Fruit fly (Drosophila melanogaster) whole organism, embryonic: ENCODE data around the gene CG42268.

Source experiments
- Adf1 ChIP-seq: fragments of 200-800 bp; sonication (Bioruptor generic); IDR thresholded peaks from 2 replicates; pipeline ENCODE4 v1.3.6; 2022; ENCODE audit warnings: missing biosample characterization, missing genetic modification characterization
- Asciz ChIP-seq: fragments of 200-800 bp; sonication (Bioruptor generic); optimal IDR thresholded peaks from 2 replicates; lab custom pipeline; 2017; ENCODE audit warnings: missing biosample characterization, mild to moderate bottlenecking, missing genetic modification characterization, missing genetic modification reagents
- BEAF-32 ChIP-seq: fragments of 200-800 bp; sonication (Bioruptor generic); optimal IDR thresholded peaks from 3 replicates; lab custom pipeline; 2017; ENCODE audit warnings: missing biosample characterization, missing genetic modification characterization, mild to moderate bottlenecking, moderate library complexity, missing genetic modification reagents
- CG10209 ChIP-seq: fragments of 200-800 bp; sonication (Bioruptor generic); optimal IDR thresholded peaks from 3 replicates; lab custom pipeline; 2017; ENCODE audit warnings: missing biosample characterization, mild to moderate bottlenecking, missing genetic modification characterization, missing genetic modification reagents
- CG11456 ChIP-seq: fragments of 200-800 bp; sonication (Bioruptor generic); IDR thresholded peaks from 3 replicates; pipeline ENCODE4 v1.3.6; 2022; ENCODE audit warnings: missing biosample characterization, missing genetic modification characterization
- CG12155 ChIP-seq: fragments of 200-800 bp; sonication (Bioruptor generic); optimal IDR thresholded peaks from 3 replicates; lab custom pipeline; 2016; ENCODE audit warnings: missing biosample characterization, missing genetic modification characterization
- CG13287 ChIP-seq: fragments of 200-800 bp; sonication (Bioruptor generic); IDR thresholded peaks from 2 replicates; pipeline ENCODE4 v1.3.6; 2022; ENCODE audit warnings: missing biosample characterization, missing genetic modification characterization; ENCODE audit not compliant: partially characterized antibody
- CG14860 ChIP-seq: fragments of 200-800 bp; sonication (Bioruptor generic); IDR thresholded peaks from 3 replicates; pipeline ENCODE4 v1.3.6; 2022; ENCODE audit warnings: missing biosample characterization, missing genetic modification characterization; ENCODE audit not compliant: partially characterized antibody
- CG1529 ChIP-seq: fragments of 200-800 bp; sonication (Bioruptor generic); optimal IDR thresholded peaks from 3 replicates; lab custom pipeline; 2018; ENCODE audit warnings: missing biosample characterization, missing genetic modification characterization
- CG15696 ChIP-seq: fragments of 200-800 bp; sonication (Bioruptor generic); optimal IDR thresholded peaks from 2 replicates; lab custom pipeline; 2019; ENCODE audit warnings: missing biosample characterization, mild to moderate bottlenecking, missing genetic modification characterization, moderate library complexity
- CG1603 ChIP-seq: fragments of 200-800 bp; sonication (Bioruptor generic); optimal IDR thresholded peaks from 2 replicates; lab custom pipeline; 2019; ENCODE audit warnings: missing biosample characterization, mild to moderate bottlenecking, missing genetic modification characterization, moderate library complexity
- CG1647 ChIP-seq: fragments of 200-800 bp; sonication (Bioruptor generic); optimal IDR thresholded peaks from 3 replicates; lab custom pipeline; 2016; ENCODE audit warnings: missing biosample characterization, missing genetic modification characterization
- CG17385 ChIP-seq: fragments of 200-800 bp; sonication (Bioruptor generic); optimal IDR thresholded peaks from 3 replicates; lab custom pipeline; 2018; ENCODE audit warnings: missing biosample characterization, mild to moderate bottlenecking, missing genetic modification characterization
- CG17912 ChIP-seq: fragments of 200-800 bp; sonication (Bioruptor generic); optimal IDR thresholded peaks from 2 replicates; lab custom pipeline; 2018; ENCODE audit warnings: missing biosample characterization, mild to moderate bottlenecking, missing genetic modification characterization
- CG18262 ChIP-seq: fragments of 200-800 bp; optimal IDR thresholded peaks from 3 replicates; lab custom pipeline; 2019; ENCODE audit warnings: missing biosample characterization, mild to moderate bottlenecking, missing genetic modification characterization, moderate library complexity
- CG18764 ChIP-seq: fragments of 200-800 bp; sonication (Bioruptor generic); optimal IDR thresholded peaks from 3 replicates; lab custom pipeline; 2016; ENCODE audit warnings: missing biosample characterization, missing genetic modification characterization
- CG43689 ChIP-seq: fragments of 200-800 bp; sonication (Bioruptor generic); IDR thresholded peaks from 2 replicates; pipeline ENCODE4 v1.3.6; 2022; ENCODE audit warnings: missing biosample characterization, missing genetic modification characterization
- CG4707 ChIP-seq: fragments of 200-800 bp; sonication (Bioruptor generic); optimal IDR thresholded peaks from 2 replicates; lab custom pipeline; 2018; ENCODE audit warnings: missing biosample characterization, mild to moderate bottlenecking, missing genetic modification characterization, moderate library complexity
- CG6854 ChIP-seq: fragments of 200-800 bp; sonication (Bioruptor generic); optimal IDR thresholded peaks from 3 replicates; lab custom pipeline; 2017; ENCODE audit warnings: missing biosample characterization, mild to moderate bottlenecking, missing genetic modification characterization
- CG8388 ChIP-seq: fragments of 200-800 bp; sonication (Bioruptor generic); optimal IDR thresholded peaks from 2 replicates; lab custom pipeline; 2019; ENCODE audit warnings: missing biosample characterization, mild to moderate bottlenecking, missing genetic modification characterization, moderate library complexity
- D ChIP-seq, 2 experiments: fragments of 200-800 bp in 1 of 2; fragments of >200 bp in 1 of 2; sonication (Bioruptor generic) in 1 of 2; optimal IDR thresholded peaks; 2 replicates in 1 of 2; 3 replicates in 1 of 2; lab custom pipeline; 2017; ENCODE audit warnings: mild to moderate bottlenecking in 1 of 2, missing biosample characterization in 1 of 2, missing genetic modification characterization in 1 of 2, missing genetic modification reagents in 1 of 2
- Dad ChIP-seq: fragments of 200-800 bp; sonication (Bioruptor generic); optimal IDR thresholded peaks from 3 replicates; lab custom pipeline; 2016; ENCODE audit warnings: missing biosample characterization, missing genetic modification characterization
- Doc3 ChIP-seq: fragments of 200-800 bp; sonication (Bioruptor generic); IDR thresholded peaks from 3 replicates; pipeline ENCODE4 v1.3.6; 2022; ENCODE audit warnings: missing biosample characterization, missing genetic modification characterization; ENCODE audit not compliant: partially characterized antibody
- Ets65A ChIP-seq: fragments of 200-800 bp; sonication (Bioruptor generic); peaks from one replicate; lab custom pipeline; 2016; ENCODE audit warnings: missing biosample characterization, missing genetic modification characterization
- Hr39 ChIP-seq: fragments of >200 bp; optimal IDR thresholded peaks from 2 replicates; lab custom pipeline; 2017
- MESR4 ChIP-seq: fragments of 200-800 bp; sonication (Bioruptor generic); optimal IDR thresholded peaks from 2 replicates; lab custom pipeline; 2018; ENCODE audit warnings: missing biosample characterization, mild to moderate bottlenecking, missing genetic modification characterization, moderate library complexity
- Neu2 ChIP-seq: fragments of 200-800 bp; sonication (Bioruptor generic); optimal IDR thresholded peaks from 3 replicates; lab custom pipeline; 2016; ENCODE audit warnings: missing biosample characterization, missing genetic modification characterization, borderline replicate concordance
- PHDP ChIP-seq: fragments of 200-800 bp; sonication (Bioruptor generic); optimal IDR thresholded peaks from 3 replicates; lab custom pipeline; 2018; ENCODE audit warnings: missing biosample characterization, mild to moderate bottlenecking, missing genetic modification characterization, moderate library complexity
- Spps ChIP-seq: fragments of 200-800 bp; sonication (Bioruptor generic); optimal IDR thresholded peaks from 2 replicates; lab custom pipeline; 2018; ENCODE audit warnings: missing biosample characterization, mild to moderate bottlenecking, missing genetic modification characterization
- Xbp1 ChIP-seq: fragments of 200-800 bp; sonication (Bioruptor generic); optimal IDR thresholded peaks from 3 replicates; lab custom pipeline; 2016; ENCODE audit warnings: missing biosample characterization, mild to moderate bottlenecking, missing genetic modification characterization
- ap ChIP-seq: fragments of 200-800 bp; sonication (Bioruptor generic); IDR thresholded peaks from 2 replicates; pipeline ENCODE4 v1.3.6; 2022; ENCODE audit warnings: missing biosample characterization, missing genetic modification characterization
- bbx ChIP-seq: fragments of 200-800 bp; sonication (Bioruptor generic); IDR thresholded peaks from 2 replicates; pipeline ENCODE4 v1.3.6; 2022; ENCODE audit warnings: missing biosample characterization, missing genetic modification characterization; ENCODE audit not compliant: partially characterized antibody
- bowl ChIP-seq: fragments of 200-800 bp; sonication (Bioruptor generic); IDR thresholded peaks from 2 replicates; pipeline ENCODE4 v1.3.6; 2022; ENCODE audit warnings: missing biosample characterization, missing genetic modification characterization
- br ChIP-seq: fragments of >200 bp; optimal IDR thresholded peaks from 2 replicates; lab custom pipeline; 2017
- caup ChIP-seq: fragments of 200-800 bp; sonication (Bioruptor generic); optimal IDR thresholded peaks from 3 replicates; lab custom pipeline; 2017; ENCODE audit warnings: missing biosample characterization, mild to moderate bottlenecking, missing genetic modification characterization, moderate library complexity; ENCODE audit not compliant: severe bottlenecking
- crol ChIP-seq: fragments of 200-800 bp; sonication (Bioruptor generic); IDR thresholded peaks from 2 replicates; pipeline ENCODE4 v1.3.6; 2022; ENCODE audit warnings: missing biosample characterization, missing genetic modification characterization
- dysf ChIP-seq: fragments of 200-800 bp; sonication (Bioruptor generic); IDR thresholded peaks from 3 replicates; pipeline ENCODE4 v1.3.6; 2022; ENCODE audit warnings: missing biosample characterization, missing genetic modification characterization
- fru ChIP-seq: fragments of >200 bp; optimal IDR thresholded peaks from 2 replicates; lab custom pipeline; 2017
- fu2 ChIP-seq: fragments of 200-800 bp; sonication (Bioruptor generic); optimal IDR thresholded peaks from 2 replicates; lab custom pipeline; 2016; ENCODE audit warnings: missing biosample characterization, missing genetic modification characterization
- grau ChIP-seq: fragments of 200-800 bp; optimal IDR thresholded peaks from 3 replicates; lab custom pipeline; 2019; ENCODE audit warnings: missing biosample characterization, mild to moderate bottlenecking, missing genetic modification characterization, moderate library complexity
- grn ChIP-seq: fragments of 200-800 bp; sonication (Bioruptor generic); optimal IDR thresholded peaks from 3 replicates; lab custom pipeline; 2017; ENCODE audit warnings: missing biosample characterization, missing genetic modification characterization
- gsb-n ChIP-seq: fragments of 200-800 bp; sonication (Bioruptor generic); optimal IDR thresholded peaks from 3 replicates; lab custom pipeline; 2018; ENCODE audit warnings: missing biosample characterization, mild to moderate bottlenecking, missing genetic modification characterization
- maf-S ChIP-seq: fragments of 200-800 bp; sonication (Bioruptor generic); optimal IDR thresholded peaks from 2 replicates; lab custom pipeline; 2016; ENCODE audit warnings: missing biosample characterization, missing genetic modification characterization
- rib ChIP-seq: fragments of 200-800 bp; sonication (Bioruptor generic); IDR thresholded peaks from 2 replicates; pipeline ENCODE4 v1.3.6; 2022; ENCODE audit warnings: missing biosample characterization, missing genetic modification characterization
- run ChIP-seq: fragments of 200-800 bp; sonication (Bioruptor generic); optimal IDR thresholded peaks from 3 replicates; lab custom pipeline; 2018; ENCODE audit warnings: missing biosample characterization, mild to moderate bottlenecking, missing genetic modification characterization
- sc ChIP-seq, 3 experiments: fragments of >200 bp in 2 of 3; fragments of 200-800 bp in 1 of 3; sonication (Bioruptor generic) in 1 of 3; optimal IDR thresholded peaks; 2 replicates in 2 of 3; 3 replicates in 1 of 3; lab custom pipeline; 2017; ENCODE audit warnings: mild to moderate bottlenecking in 1 of 3, missing biosample characterization in 1 of 3, missing genetic modification characterization in 1 of 3, missing genetic modification reagents in 1 of 3
- sd ChIP-seq: fragments of 200-800 bp; sonication (Bioruptor generic); optimal IDR thresholded peaks from 3 replicates; lab custom pipeline; 2018; ENCODE audit warnings: missing biosample characterization, mild to moderate bottlenecking, missing genetic modification characterization, moderate library complexity
- seq ChIP-seq: fragments of 200-800 bp; sonication (Bioruptor generic); IDR thresholded peaks from 2 replicates; pipeline ENCODE4 v1.3.6; 2022; ENCODE audit warnings: missing biosample characterization, missing genetic modification characterization

CG42268 gene

DNA sequence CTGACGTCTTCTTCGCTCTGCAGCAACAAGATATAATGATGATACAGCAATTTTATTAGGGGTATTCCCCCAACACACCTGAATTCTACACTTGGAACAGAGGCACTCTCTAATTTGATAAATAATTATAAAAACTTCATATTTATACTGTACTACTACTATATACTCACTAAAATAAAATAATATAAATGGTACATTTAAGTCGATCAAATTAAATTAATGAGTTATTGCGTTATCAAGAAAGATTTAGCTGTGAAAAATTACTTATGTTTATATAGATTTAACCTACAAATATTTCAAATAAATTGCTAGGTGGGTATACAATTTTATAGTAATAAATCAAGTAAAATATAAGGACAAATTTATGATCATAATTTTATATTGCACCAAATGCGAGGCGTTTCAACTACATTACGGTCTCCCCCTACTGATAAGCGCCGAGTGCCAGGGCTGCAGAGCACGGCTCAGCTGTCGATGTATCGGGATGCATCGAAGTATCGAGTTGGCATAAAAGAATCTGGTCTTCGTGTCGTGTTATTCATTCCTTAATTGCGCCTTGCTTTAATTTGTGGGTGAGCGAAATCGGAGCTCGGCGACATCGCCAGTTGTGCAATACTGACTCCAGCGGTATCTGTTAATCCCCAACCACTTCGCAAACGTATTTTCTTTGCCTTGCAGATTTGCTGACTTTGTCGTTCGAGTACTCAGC, 46.2 kb downstream of the CG42268 start, which contains the start of gene vsg (continued):
- TF ChIP-seq MESR4 (GFP tag; lab: Kevin White, UChicago) (peak; percentile 93), Hr39 (lab: Kevin White, UChicago) (no peak), CG15696 (tag; lab: Kevin White, UChicago) (peak; percentile 83), grn (GFP tag; lab: Kevin White, UChicago) (peak; percentile 1), gsb-n (tag; lab: Kevin White, UChicago) (peak; percentile 68), fru (lab: Kevin White, UChicago) (no peak), dysf (peak; percentile 78), CG17912 (peak; percentile 23), CG10209 (peak; percentile 82), D (optimal IDR thresholded peaks at IDR 0.05; lab: Kevin White, UChicago) (no peak), D (GFP tag; optimal IDR thresholded peaks at IDR 0.05; lab: Kevin White, UChicago) (peak; percentile 66), CG11456 (GFP tag; lab: Robert Waterston, UW) (peak; percentile 76), CG8388 (GFP tag; lab: Kevin White, UChicago) (peak; percentile 78), Neu2 (no peak), grau (tag; lab: Kevin White, UChicago) (peak; percentile 88), CG1647 (GFP tag; lab: Kevin White, UChicago) (peak; percentile 27), CG17385 (peak; percentile 83), seq (no peak; the same call in 1 of the 2 replicates), Adf1 (GFP tag; lab: Robert Waterston, UW) (no peak; the same call in none of the 2 replicates), CG6854 (GFP tag; lab: Kevin White, UChicago) (no peak), br (lab: Kevin White, UChicago) (no peak), Xbp1 (peak; percentile 78), CG4707 (GFP tag; lab: Kevin White, UChicago) (no peak), Doc3 (peak; percentile 55), sc (optimal IDR thresholded peaks at IDR 0.05; lab: Kevin White, UChicago) (no peak), sc (GFP tag; optimal IDR thresholded peaks at IDR 0.05; lab: Kevin White, UChicago) (peak; percentile 70), CG14860 (GFP tag; lab: Robert Waterston, UW) (peak; percentile 72), CG18262 (tag; lab: Kevin White, UChicago) (peak; percentile 90), sd (peak; percentile 16), CG1529 (peak; percentile 59), bowl (no peak), PHDP (tag; lab: Kevin White, UChicago) (peak; percentile 78), ap (GFP tag; lab: Robert Waterston, UW) (peak; percentile 54; the same call in 1 of the 2 replicates), bbx (GFP tag; lab: Robert Waterston, UW) (peak; percentile 96), CG1603 (tag; lab: Kevin White, UChicago) (peak; percentile 67), BEAF-32 (peak; percentile 91), CG13287 (GFP tag; lab: Robert Waterston, UW) (peak; percentile 79), fu2 (no peak), Spps (tag; lab: Kevin White, UChicago) (no peak), Dad (GFP tag; lab: Kevin White, UChicago) (no peak), maf-S (GFP tag; lab: Kevin White, UChicago) (peak; percentile 38), CG43689 (no peak), crol (no peak), rib (GFP tag; lab: Robert Waterston, UW) (no peak), run (tag; lab: Kevin White, UChicago) (peak; percentile 32), CG12155 (GFP tag; lab: Kevin White, UChicago) (peak; percentile 85), CG18764 (GFP tag; lab: Kevin White, UChicago) (peak; percentile 69), caup (GFP tag; lab: Kevin White, UChicago) (peak; percentile 54), Ets65A (peak; percentile 95), Asciz (no peak)
